Worm (Caenorhabditis elegans): ENCODE measurements around the gene F09G8.5.

The F09G8.5 gene

DNA sequence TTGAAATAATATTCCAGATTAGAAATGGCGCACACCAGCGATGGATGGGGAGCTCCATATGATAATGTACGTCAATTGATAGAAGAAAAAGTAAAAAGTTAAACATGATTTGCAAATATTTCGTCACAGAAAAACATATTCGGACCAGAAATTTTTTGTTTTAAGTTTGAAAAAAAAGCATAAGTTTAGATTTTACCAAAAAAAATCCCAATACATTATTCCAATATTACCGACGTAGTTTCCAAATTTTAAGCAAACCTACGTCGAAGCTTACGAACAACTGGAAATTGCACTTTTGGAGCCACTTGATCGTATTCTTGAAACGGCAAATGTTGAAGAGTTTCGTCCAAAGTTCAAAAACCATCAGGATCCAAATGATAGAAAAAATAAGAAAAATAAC lies 22.1 kb upstream of the F09G8.5 start, which contains the start of gene henn-1:
Gene henn-1, plus strand, starts transcription at position 18 of the 400 bp plus-strand sequence.
- no peak for TF ChIP-seq aha-1 (tag; optimal IDR thresholded peaks at IDR 0.05)
- no peak for TF ChIP-seq C16A3.4 (tag; optimal IDR thresholded peaks at IDR 0.05)
- TF ChIP-seq isw-1 (GFP tag; IDR thresholded peaks at IDR 0.05) = no peak
- TF ChIP-seq efl-1 (optimal IDR thresholded peaks at IDR 0.05) = no peak
- TF ChIP-seq efl-1 (GFP tag; optimal IDR thresholded peaks at IDR 0.05 in 1 of 2) = peak in 1 of 2 experiments; percentile 90
- TF ChIP-seq ama-1 (optimal IDR thresholded peaks at IDR 0.05) = peak; percentile 22
- TF ChIP-seq irx-1 (tag; optimal IDR thresholded peaks at IDR 0.05) = peak; percentile 3
- no peak for TF ChIP-seq nhr-77 (tag; optimal IDR thresholded peaks at IDR 0.05)
- no peak for TF ChIP-seq egl-27 (tag; optimal IDR thresholded peaks at IDR 0.05)
- peak in 1 of 2 experiments; percentile 15 for TF ChIP-seq lsy-2 (tag; optimal IDR thresholded peaks at IDR 0.05)
- peak; percentile 4 for TF ChIP-seq nhr-47 (tag; optimal IDR thresholded peaks at IDR 0.05)

- TF ChIP-seq blmp-1 (tag; optimal IDR thresholded peaks at IDR 0.05) (peak; percentile 95), nhr-85 (tag) (peak; percentile 48), nhr-76 (tag; optimal IDR thresholded peaks at IDR 0.05) (no peak)
These were observed 19.4 kb upstream of the F09G8.5 start, which contains the start of gene C02F5.14 for ce11 chrIII:8235358-8235757. TSS of gene C02F5.14 (minus strand) at chrIII:8235514.

ce11 chrIII:8235880-8236279 lies 18.9 kb upstream of the F09G8.5 start, which contains the start of gene C02F5.5:
TSS of gene C02F5.5 (plus strand) at chrIII:8236180.
- TF ChIP-seq aly-2 (tag; optimal IDR thresholded peaks at IDR 0.05) = no peak
- no peak for TF ChIP-seq ama-1 (optimal IDR thresholded peaks at IDR 0.05)
- no peak for TF ChIP-seq grh-1 (GFP tag; IDR thresholded peaks at IDR 0.05)
- TF ChIP-seq unc-98 (GFP tag; IDR thresholded peaks at IDR 0.05) = no peak
- TF ChIP-seq ceh-63 (GFP tag; optimal IDR thresholded peaks at IDR 0.05) = no peak
- no peak for TF ChIP-seq fos-1 (tag; optimal IDR thresholded peaks at IDR 0.05)
- TF ChIP-seq ces-1 (GFP tag; optimal IDR thresholded peaks at IDR 0.05) = no peak
- TF ChIP-seq zip-4 (GFP tag; optimal IDR thresholded peaks at IDR 0.05) = no peak
- no peak for TF ChIP-seq lin-14 (GFP tag; optimal IDR thresholded peaks at IDR 0.05)
- TF ChIP-seq unc-130 (tag; optimal IDR thresholded peaks at IDR 0.05) = no peak
- no peak for TF ChIP-seq pqm-1 (tag; optimal IDR thresholded peaks at IDR 0.05)
- no peak for TF ChIP-seq unc-30 (tag; optimal IDR thresholded peaks at IDR 0.05)
- TF ChIP-seq aha-1 (tag; optimal IDR thresholded peaks at IDR 0.05) = no peak
- no peak for TF ChIP-seq nhr-12 (tag; optimal IDR thresholded peaks at IDR 0.05)
- TF ChIP-seq nhr-90 (tag; optimal IDR thresholded peaks at IDR 0.05; ENCODE audit: poor library complexity) = no peak
- no peak for TF ChIP-seq vab-15 (tag; optimal IDR thresholded peaks at IDR 0.05)
- no peak for TF ChIP-seq ceh-90 (tag; optimal IDR thresholded peaks at IDR 0.05)
- TF ChIP-seq nhr-19 (GFP tag; conservative IDR thresholded peaks at IDR 0.05) = no peak

DNA sequence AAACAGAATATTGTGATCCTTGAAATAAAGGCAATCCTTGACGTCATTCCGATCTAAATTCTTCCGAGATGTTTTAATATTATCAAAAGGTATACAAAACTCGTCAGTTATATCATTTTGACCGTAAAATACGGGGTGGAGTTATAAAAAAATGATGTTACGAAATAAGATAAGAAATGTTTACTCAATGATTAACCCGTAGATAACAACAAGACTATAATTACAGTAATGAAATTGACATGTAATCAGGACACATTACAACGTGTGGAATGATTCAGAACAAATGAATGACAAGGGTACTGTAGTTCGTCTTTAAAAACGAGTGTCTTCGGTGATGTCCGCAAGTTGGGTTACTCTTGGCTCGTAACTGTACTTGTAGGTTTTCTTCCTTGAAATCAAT lies 16.9 kb upstream of the F09G8.5 start, which contains the start of gene tsp-2:
Gene tsp-2, minus strand, starts transcription at position 109 of the 400 bp plus-strand sequence.
- TF ChIP-seq ztf-11 (tag; optimal IDR thresholded peaks at IDR 0.05) = no peak
- peak; percentile 47 for TF ChIP-seq elt-2 (tag; optimal IDR thresholded peaks at IDR 0.05)
- no peak for TF ChIP-seq hlh-4 (tag; optimal IDR thresholded peaks at IDR 0.05)
- TF ChIP-seq ceh-82 (tag; optimal IDR thresholded peaks at IDR 0.05) = no peak
- TF ChIP-seq mef-2 (tag; optimal IDR thresholded peaks at IDR 0.05) = no peak
- TF ChIP-seq rnt-1 (tag; optimal IDR thresholded peaks at IDR 0.05) = no peak
- TF ChIP-seq jun-1 (tag; optimal IDR thresholded peaks at IDR 0.05) = no peak
- no peak for TF ChIP-seq lin-13 (GFP tag; optimal IDR thresholded peaks at IDR 0.05)
- no peak for TF ChIP-seq hpl-2 (GFP tag; optimal IDR thresholded peaks at IDR 0.05)

Measured in whole organism, L1 larva.